Worm (Caenorhabditis elegans): ENCODE results near the gene spp-3.

ce11 chrX:7281347-7281746 is 33.8 kb downstream of the spp-3 start:
- TF ChIP-seq aly-2 (tag; optimal IDR thresholded peaks at IDR 0.05), result no peak
- TF ChIP-seq nhr-237 (tag; optimal IDR thresholded peaks at IDR 0.05), result no peak
- TF ChIP-seq skn-1 (tag; optimal IDR thresholded peaks at IDR 0.05), result no peak
- no peak for TF ChIP-seq nhr-77 (tag; optimal IDR thresholded peaks at IDR 0.05)
- no peak for TF ChIP-seq zag-1 (tag; optimal IDR thresholded peaks at IDR 0.05)
- no peak for TF ChIP-seq fkh-10 (GFP tag; optimal IDR thresholded peaks at IDR 0.05)
